Worm (Caenorhabditis elegans) whole organism, young adult: ENCODE results near the gene K09C4.10.

Source experiments
- F23B12.7 ChIP-seq: sonication (generic microtip); optimal IDR thresholded peaks from 2 replicates; lab custom pipeline; 2017; ENCODE audit warnings: missing genetic modification characterization, mild to moderate bottlenecking, missing compliant biosample characterization, antibody characterized with exemption, moderate library complexity; ENCODE audit not compliant: insufficient read depth
- Y67H2A.10 ChIP-seq: fragments of 200-800 bp; sonication (Bioruptor generic); conservative IDR thresholded peaks from 2 replicates; pipeline ENCODE4 v1.3.6; 2022; ENCODE audit warnings: missing genetic modification reagents, missing genetic modification characterization, missing compliant biosample characterization
- Y95B8A.8 ChIP-seq: fragments of 200-800 bp; sonication (Bioruptor generic); IDR thresholded peaks from 2 replicates; pipeline ENCODE4 v1.3.6; 2022; ENCODE audit warnings: missing genetic modification reagents, missing genetic modification characterization, missing compliant biosample characterization
- atf-7 ChIP-seq: sonication (generic microtip); optimal IDR thresholded peaks from 2 replicates; lab custom pipeline; 2017; ENCODE audit warnings: mild to moderate bottlenecking, missing genetic modification characterization, missing compliant biosample characterization
- athp-1 ChIP-seq: sonication (generic microtip); optimal IDR thresholded peaks from 2 replicates; lab custom pipeline; 2017; ENCODE audit warnings: mild to moderate bottlenecking, missing genetic modification characterization, missing compliant biosample characterization
- attf-6 ChIP-seq: fragments of 200-800 bp; sonication (Bioruptor generic); IDR thresholded peaks from 2 replicates; pipeline ENCODE4 v1.3.6; 2022; ENCODE audit warnings: missing genetic modification reagents, missing genetic modification characterization, missing compliant biosample characterization
- bed-1 ChIP-seq: fragments of 200-800 bp; sonication (Bioruptor generic); IDR thresholded peaks from 2 replicates; pipeline ENCODE4 v1.3.6; 2022; ENCODE audit warnings: missing genetic modification reagents, missing genetic modification characterization, missing compliant biosample characterization
- mxl-1 ChIP-seq: sonication (generic microtip); optimal IDR thresholded peaks from 2 replicates; lab custom pipeline; 2016; ENCODE audit warnings: missing genetic modification characterization, missing compliant biosample characterization
- nhr-120 ChIP-seq: fragments of 200-800 bp; sonication (Bioruptor generic); IDR thresholded peaks from 2 replicates; pipeline ENCODE4 v1.3.6; 2022; ENCODE audit warnings: missing genetic modification characterization, missing compliant biosample characterization
- sea-2 ChIP-seq: fragments of 200-800 bp; sonication (Bioruptor generic); IDR thresholded peaks from 2 replicates; pipeline ENCODE4 v1.3.6; 2022; ENCODE audit warnings: missing genetic modification characterization, missing compliant biosample characterization
- snpc-1.1 ChIP-seq: sonication (generic microtip); optimal IDR thresholded peaks from 2 replicates; lab custom pipeline; 2017; ENCODE audit warnings: missing genetic modification characterization, mild to moderate bottlenecking, missing compliant biosample characterization, antibody characterized with exemption, moderate library complexity, missing genotype, missing genetic modification reagents; ENCODE audit not compliant: insufficient read depth
- tbx-9 ChIP-seq: sonication (generic microtip); optimal IDR thresholded peaks from 2 replicates; lab custom pipeline; 2016; ENCODE audit warnings: borderline replicate concordance, missing genetic modification characterization, inconsistent platforms, missing compliant biosample characterization

DNA sequence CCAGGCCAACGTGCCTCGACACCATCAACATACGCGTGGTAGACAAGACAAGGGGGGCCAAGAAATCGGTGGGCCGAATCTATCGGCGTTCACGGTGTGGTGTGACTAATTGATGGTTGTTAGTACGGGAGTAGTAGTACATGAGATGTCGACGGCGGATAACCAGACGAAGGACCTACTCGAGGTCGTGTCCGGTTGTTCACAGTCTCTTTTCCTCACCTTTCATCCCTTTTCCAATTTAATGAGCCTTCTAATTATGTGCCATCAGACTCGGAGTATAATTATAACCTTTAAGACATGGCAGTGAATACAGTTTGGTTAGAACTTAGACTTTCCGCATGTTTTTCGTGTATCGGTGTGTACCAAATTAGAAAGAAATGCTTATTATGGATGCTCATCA is 30.7 kb upstream of the K09C4.10 start:
- TF ChIP-seq bed-1 (GFP tag; lab: Robert Waterston, UW) (no peak), nhr-120 (GFP tag; lab: Robert Waterston, UW) (no peak), atf-7 (tag; lab: Kevin White, UChicago) (no peak), sea-2 (no peak), attf-6 (no peak), tbx-9 (tag; lab: Kevin White, UChicago) (no peak), athp-1 (tag; lab: Kevin White, UChicago) (no peak), Y67H2A.10 (GFP tag; lab: Robert Waterston, UW) (no peak), F23B12.7 (no peak), snpc-1.1 (tag; lab: Kevin White, UChicago) (no peak), mxl-1 (tag; lab: Kevin White, UChicago) (no peak), Y95B8A.8 (GFP tag; lab: Robert Waterston, UW) (no peak)
